Worm (Caenorhabditis elegans): ENCODE data around the gene ZK418.13.
A peak's percentile ranks its signal among the peaks of the same experiment; 100 is the strongest.

Gene ZK418.13

ce11 chrIII:7103940-7104440 is 27.7 kb upstream of the ZK418.13 start, which contains the start of gene cpg-2 (continued):
- TF ChIP-seq hmg-1.2 (GFP tag; IDR thresholded peaks at IDR 0.05) (peak; percentile 66), F55B11.4 (tag; optimal IDR thresholded peaks at IDR 0.05; ENCODE audit: borderline replicate concordance, insufficient read depth) (no peak), mel-28 (tag; optimal IDR thresholded peaks at IDR 0.05; ENCODE audit: borderline replicate concordance) (no peak), aptf-2 (GFP tag; conservative IDR thresholded peaks at IDR 0.05) (no peak), unc-130 (GFP tag; optimal IDR thresholded peaks at IDR 0.05) (peak; percentile 94), rpc-1 (optimal IDR thresholded peaks at IDR 0.05) (no peak), rpc-1 (tag; optimal IDR thresholded peaks at IDR 0.05) (no peak), snpc-1.1 (tag; optimal IDR thresholded peaks at IDR 0.05; ENCODE audit: insufficient read depth) (peak; percentile 82), C17E4.6 (GFP tag; IDR thresholded peaks at IDR 0.05) (peak; percentile 78; the same call in 1 of the 2 replicates), ceh-40 (GFP tag; IDR thresholded peaks at IDR 0.05) (no peak), F39B2.1 (GFP tag; IDR thresholded peaks at IDR 0.05) (no peak), nhr-90 (tag; optimal IDR thresholded peaks at IDR 0.05) (no peak), lsy-27 (tag; optimal IDR thresholded peaks at IDR 0.05; ENCODE audit: borderline replicate concordance, insufficient read depth) (no peak), athp-1 (tag; optimal IDR thresholded peaks at IDR 0.05) (peak; percentile 20), F37B4.10 (GFP tag; IDR thresholded peaks at IDR 0.05) (no peak), snpc-4 (GFP tag; optimal IDR thresholded peaks at IDR 0.05) (peak; percentile 58), snpc-4 (tag; optimal IDR thresholded peaks at IDR 0.05) (peak in 3 of 4 experiments; percentile 11 to 62 (median 55)), ztf-28 (GFP tag; IDR thresholded peaks at IDR 0.05) (0 out of 2 replicates have a peak, but pooled peaks have one; percentile 20), bed-2 (GFP tag; IDR thresholded peaks at IDR 0.05) (no peak), him-1 (tag; optimal IDR thresholded peaks at IDR 0.05) (peak; percentile 62), bed-1 (GFP tag; IDR thresholded peaks at IDR 0.05) (no peak), let-526 (GFP tag; IDR thresholded peaks at IDR 0.05) (no peak), hrde-1 (tag; optimal IDR thresholded peaks at IDR 0.05; ENCODE audit: borderline replicate concordance) (peak; percentile 50), fkh-3 (tag; optimal IDR thresholded peaks at IDR 0.05) (no peak), lin-35 (GFP tag; optimal IDR thresholded peaks at IDR 0.05) (peak; percentile 4 to 89 (median 58)), hlh-12 (tag; optimal IDR thresholded peaks at IDR 0.05) (no peak), mcd-1 (GFP tag; IDR thresholded peaks at IDR 0.05) (peak; percentile 81), F57A8.1 (GFP tag; optimal IDR thresholded peaks at IDR 0.05) (no peak), lin-26 (GFP tag; IDR thresholded peaks at IDR 0.05) (no peak), ztf-26 (tag; optimal IDR thresholded peaks at IDR 0.05) (no peak), nfyb-1 (GFP tag; IDR thresholded peaks at IDR 0.05) (peak; percentile 57; the same call in 1 of the 2 replicates), ztf-3 (GFP tag; optimal IDR thresholded peaks at IDR 0.05) (no peak), lsl-1 (GFP tag; optimal IDR thresholded peaks at IDR 0.05) (peak; percentile 88), ets-4 (GFP tag; optimal IDR thresholded peaks at IDR 0.05) (no peak), ceh-79 (tag; optimal IDR thresholded peaks at IDR 0.05) (no peak), efl-1 (GFP tag; optimal IDR thresholded peaks at IDR 0.05) (peak; percentile 99), pbrm-1 (GFP tag; IDR thresholded peaks at IDR 0.05) (peak; percentile 27; the same call in 1 of the 2 replicates), B0336.3 (GFP tag; IDR thresholded peaks at IDR 0.05) (peak; percentile 79), ZK185.1 (tag; optimal IDR thresholded peaks at IDR 0.05; ENCODE audit: poor library complexity, severe bottlenecking) (no peak), snpc-1.3 (tag; optimal IDR thresholded peaks at IDR 0.05; ENCODE audit: insufficient read depth) (peak; percentile 89), hmg-20 (GFP tag; IDR thresholded peaks at IDR 0.05) (no peak), nhr-27 (tag; optimal IDR thresholded peaks at IDR 0.05) (no peak), F23B12.7 (tag; optimal IDR thresholded peaks at IDR 0.05; ENCODE audit: insufficient read depth) (peak; percentile 64), ceh-27 (GFP tag; optimal IDR thresholded peaks at IDR 0.05) (no peak), attf-6 (GFP tag; IDR thresholded peaks at IDR 0.05) (peak; percentile 73; the same call in 1 of the 2 replicates), akir-1 (GFP tag; optimal IDR thresholded peaks at IDR 0.05) (no peak), lag-1 (GFP tag; IDR thresholded peaks at IDR 0.05) (no peak), dox-1 (GFP tag; IDR thresholded peaks at IDR 0.05) (peak; percentile 77; the same call in 1 of the 2 replicates)

Data from whole organism, young adult.